Worm (Caenorhabditis elegans) whole organism, young adult: ENCODE results near the gene str-86.
A peak's percentile ranks its signal among the peaks of the same experiment; 100 is the strongest.

Source experiments
- B0019.2 ChIP-seq: fragments of 200-800 bp; sonication (Bioruptor generic); conservative IDR thresholded peaks from 2 replicates; pipeline ENCODE4 v1.3.6; 2022; ENCODE audit warnings: missing genetic modification reagents, missing genetic modification characterization, missing compliant biosample characterization
- B0035.1 ChIP-seq: sonication (generic microtip); optimal IDR thresholded peaks from 2 replicates; lab custom pipeline; 2016; ENCODE audit warnings: missing genetic modification characterization, mild to moderate bottlenecking, missing compliant biosample characterization, missing genotype, missing genetic modification reagents
- B0336.3 ChIP-seq: fragments of 200-800 bp; sonication (Bioruptor generic); IDR thresholded peaks from 2 replicates; pipeline ENCODE4 v1.3.6; 2022; ENCODE audit warnings: missing genetic modification characterization, missing compliant biosample characterization
- C17E4.6 ChIP-seq: fragments of 200-800 bp; sonication (Bioruptor generic); IDR thresholded peaks from 2 replicates; pipeline ENCODE4 v1.3.6; 2022; ENCODE audit warnings: missing genetic modification reagents, missing genetic modification characterization, missing compliant biosample characterization
- F22D6.2 ChIP-seq: sonication (generic microtip); optimal IDR thresholded peaks from 2 replicates; lab custom pipeline; 2016; ENCODE audit warnings: mild to moderate bottlenecking, missing genetic modification characterization, missing compliant biosample characterization
- F39B2.1 ChIP-seq: fragments of 200-800 bp; sonication (Bioruptor generic); IDR thresholded peaks from 2 replicates; pipeline ENCODE4 v1.3.6; 2022; ENCODE audit warnings: missing genetic modification reagents, missing genetic modification characterization, missing compliant biosample characterization
- F55B11.4 ChIP-seq: sonication (generic microtip); optimal IDR thresholded peaks from 2 replicates; lab custom pipeline; 2016; ENCODE audit warnings: missing compliant biosample characterization, missing genetic modification characterization, borderline replicate concordance; ENCODE audit not compliant: insufficient read depth
- F57A8.1 ChIP-seq: fragments of 200-800 bp; sonication (Bioruptor generic); optimal IDR thresholded peaks from 2 replicates; lab custom pipeline; 2018; ENCODE audit warnings: mild to moderate bottlenecking, missing genetic modification characterization, moderate library complexity, missing compliant biosample characterization
- K12H6.12 ChIP-seq: fragments of 200-800 bp; sonication (Bioruptor generic); optimal IDR thresholded peaks from 2 replicates; lab custom pipeline; 2018; ENCODE audit warnings: mild to moderate bottlenecking, missing genetic modification characterization, missing compliant biosample characterization
- T26A5.8 ChIP-seq: sonication (generic microtip); optimal IDR thresholded peaks from 2 replicates; lab custom pipeline; 2016; ENCODE audit warnings: missing genetic modification characterization, missing compliant biosample characterization
- Y95B8A.8 ChIP-seq: fragments of 200-800 bp; sonication (Bioruptor generic); IDR thresholded peaks from 2 replicates; pipeline ENCODE4 v1.3.6; 2022; ENCODE audit warnings: missing genetic modification reagents, missing genetic modification characterization, missing compliant biosample characterization
- aptf-2 ChIP-seq: fragments of 200-800 bp; sonication (Bioruptor generic); conservative IDR thresholded peaks from 2 replicates; pipeline ENCODE4 v1.3.6; 2022; ENCODE audit warnings: missing genetic modification reagents, missing genetic modification characterization, missing compliant biosample characterization
- attf-5 ChIP-seq: fragments of 200-800 bp; sonication (Bioruptor generic); optimal IDR thresholded peaks from 2 replicates; lab custom pipeline; 2018; ENCODE audit warnings: mild to moderate bottlenecking, missing genetic modification characterization, missing compliant biosample characterization
- cebp-1 ChIP-seq, 2 experiments: fragments of 200-800 bp in 1 of 2; sonication (Bioruptor generic) in 1 of 2; sonication (generic microtip) in 1 of 2; IDR thresholded peaks in 1 of 2; optimal IDR thresholded peaks in 1 of 2; 2 replicates each; pipeline versions ENCODE4 v1.3.6 to Lab custom; 2017 to 2022; ENCODE audit warnings: missing compliant biosample characterization in 2 of 2, missing genetic modification characterization in 2 of 2, mild to moderate bottlenecking in 1 of 2, missing genetic modification reagents in 1 of 2, moderate library complexity in 1 of 2
- ceh-40 ChIP-seq: fragments of 200-800 bp; sonication (Bioruptor generic); IDR thresholded peaks from 2 replicates; pipeline ENCODE4 v1.3.6; 2022; ENCODE audit warnings: missing genetic modification characterization, missing compliant biosample characterization
- ceh-58 ChIP-seq: fragments of 200-800 bp; sonication (Bioruptor generic); IDR thresholded peaks from 2 replicates; pipeline ENCODE4 v1.3.6; 2022; ENCODE audit warnings: missing genetic modification characterization, missing compliant biosample characterization
- ceh-79 ChIP-seq: sonication (generic microtip); optimal IDR thresholded peaks from 2 replicates; lab custom pipeline; 2017; ENCODE audit warnings: mild to moderate bottlenecking, missing genetic modification characterization, missing compliant biosample characterization
- chd-7 ChIP-seq: sonication (generic microtip); optimal IDR thresholded peaks from 2 replicates; lab custom pipeline; 2016; ENCODE audit warnings: mild to moderate bottlenecking, missing genetic modification characterization, moderate library complexity, missing compliant biosample characterization
- dpff-1 ChIP-seq: sonication (generic microtip); optimal IDR thresholded peaks from 2 replicates; lab custom pipeline; 2017; ENCODE audit warnings: mild to moderate bottlenecking, missing genetic modification characterization, missing compliant biosample characterization
- dpl-1 ChIP-seq: fragments of 150-350 bp; optimal IDR thresholded peaks from 2 replicates; lab custom pipeline; 2014; ENCODE audit warnings: missing biosample characterization, missing genetic modification reagents, missing genetic modification characterization
- egrh-3 ChIP-seq: fragments of 200-800 bp; sonication (Bioruptor generic); IDR thresholded peaks from 2 replicates; pipeline ENCODE4 v1.3.6; 2022; ENCODE audit warnings: missing genetic modification reagents, missing genetic modification characterization, missing compliant biosample characterization
- ets-4 ChIP-seq: fragments of 200-800 bp; sonication (Bioruptor generic); optimal IDR thresholded peaks from 2 replicates; lab custom pipeline; 2018; ENCODE audit warnings: mild to moderate bottlenecking, missing genetic modification characterization, missing compliant biosample characterization
- hlh-12 ChIP-seq: sonication (generic microtip); optimal IDR thresholded peaks from 2 replicates; lab custom pipeline; 2016; ENCODE audit warnings: missing genetic modification characterization, missing compliant biosample characterization
- hlh-26 ChIP-seq: fragments of 200-800 bp; sonication (Bioruptor generic); conservative IDR thresholded peaks from 2 replicates; pipeline ENCODE4 v1.3.6; 2022; ENCODE audit warnings: missing genetic modification reagents, missing genetic modification characterization, missing compliant biosample characterization
- lin-35 ChIP-seq, 3 experiments: fragments of 150-350 bp in 2 of 3; sonication (generic microtip) in 1 of 3; optimal IDR thresholded peaks; 2 replicates each; lab custom pipeline; 2014 to 2018; ENCODE audit warnings: missing biosample characterization in 3 of 3, missing genetic modification characterization in 3 of 3, missing genetic modification reagents in 3 of 3
- lin-40 ChIP-seq: sonication (generic microtip); optimal IDR thresholded peaks from 2 replicates; lab custom pipeline; 2016; ENCODE audit warnings: missing genetic modification characterization, mild to moderate bottlenecking, missing compliant biosample characterization, missing genotype, missing genetic modification reagents
- lsy-27 ChIP-seq: sonication (generic microtip); optimal IDR thresholded peaks from 2 replicates; lab custom pipeline; 2017; ENCODE audit warnings: missing genetic modification characterization, mild to moderate bottlenecking, missing compliant biosample characterization, antibody characterized with exemption, missing genotype, borderline replicate concordance; ENCODE audit not compliant: insufficient read depth
- madf-3 ChIP-seq: fragments of 200-800 bp; sonication (Bioruptor generic); IDR thresholded peaks from 2 replicates; pipeline ENCODE4 v1.3.6; 2022; ENCODE audit warnings: missing genetic modification reagents, missing genetic modification characterization, missing compliant biosample characterization
- mcd-1 ChIP-seq: fragments of 200-800 bp; sonication (Bioruptor generic); IDR thresholded peaks from 2 replicates; pipeline ENCODE4 v1.3.6; 2022; ENCODE audit warnings: missing genetic modification reagents, missing genetic modification characterization, missing compliant biosample characterization
- mxl-1 ChIP-seq: sonication (generic microtip); optimal IDR thresholded peaks from 2 replicates; lab custom pipeline; 2016; ENCODE audit warnings: missing genetic modification characterization, missing compliant biosample characterization
- nfyb-1 ChIP-seq: fragments of 200-800 bp; sonication (Bioruptor generic); IDR thresholded peaks from 2 replicates; pipeline ENCODE4 v1.3.6; 2022; ENCODE audit warnings: missing genetic modification reagents, missing genetic modification characterization, missing compliant biosample characterization
- nhr-120 ChIP-seq: fragments of 200-800 bp; sonication (Bioruptor generic); IDR thresholded peaks from 2 replicates; pipeline ENCODE4 v1.3.6; 2022; ENCODE audit warnings: missing genetic modification characterization, missing compliant biosample characterization
- nhr-27 ChIP-seq: fragments of 200-800 bp; sonication (Bioruptor generic); optimal IDR thresholded peaks from 2 replicates; lab custom pipeline; 2018; ENCODE audit warnings: mild to moderate bottlenecking, missing genetic modification characterization, moderate library complexity, missing compliant biosample characterization
- pbrm-1 ChIP-seq: fragments of 200-800 bp; sonication (Bioruptor generic); IDR thresholded peaks from 2 replicates; pipeline ENCODE4 v1.3.6; 2022; ENCODE audit warnings: missing genetic modification reagents, missing genetic modification characterization, missing compliant biosample characterization
- rcor-1 ChIP-seq: fragments of 200-800 bp; sonication (Bioruptor generic); IDR thresholded peaks from 2 replicates; pipeline ENCODE4 v1.3.6; 2022; ENCODE audit warnings: missing genetic modification reagents, missing genetic modification characterization, missing compliant biosample characterization
- rec-8 ChIP-seq, 2 experiments: sonication (generic microtip); optimal IDR thresholded peaks; 2 replicates each; lab custom pipeline; 2016; ENCODE audit warnings: mild to moderate bottlenecking in 2 of 2, missing genetic modification characterization in 2 of 2, missing genetic modification reagents in 2 of 2, missing genotype in 2 of 2, missing biosample characterization in 1 of 2, missing compliant biosample characterization in 1 of 2, moderate library complexity in 1 of 2
- rpc-1 ChIP-seq, 2 experiments: fragments of 150-350 bp in 1 of 2; sonication (generic microtip) in 1 of 2; optimal IDR thresholded peaks; 2 replicates each; lab custom pipeline; 2014 to 2018; ENCODE audit warnings: missing biosample characterization in 1 of 2, missing genetic modification characterization in 1 of 2, missing genetic modification reagents in 1 of 2, missing genotype in 1 of 2
- snpc-1.1 ChIP-seq: sonication (generic microtip); optimal IDR thresholded peaks from 2 replicates; lab custom pipeline; 2017; ENCODE audit warnings: missing genetic modification characterization, mild to moderate bottlenecking, missing compliant biosample characterization, antibody characterized with exemption, moderate library complexity, missing genotype, missing genetic modification reagents; ENCODE audit not compliant: insufficient read depth
- snpc-3.4 ChIP-seq: sonication (generic microtip); optimal IDR thresholded peaks from 2 replicates; lab custom pipeline; 2017; ENCODE audit warnings: missing genetic modification characterization, mild to moderate bottlenecking, missing compliant biosample characterization, antibody characterized with exemption, moderate library complexity, missing genotype, missing genetic modification reagents
- snpc-4 ChIP-seq, 5 experiments: fragments of 150-350 bp in 1 of 5; sonication (generic microtip) in 4 of 5; optimal IDR thresholded peaks; 2 replicates each; lab custom pipeline; 2014 to 2018; ENCODE audit warnings: missing genetic modification characterization in 5 of 5, missing biosample characterization in 3 of 5, antibody characterized with exemption in 2 of 5, mild to moderate bottlenecking in 2 of 5, missing compliant biosample characterization in 2 of 5, missing genotype in 2 of 5, moderate library complexity in 2 of 5, missing genetic modification reagents in 1 of 5
- sptf-2 ChIP-seq: fragments of 200-800 bp; sonication (Bioruptor generic); optimal IDR thresholded peaks from 2 replicates; lab custom pipeline; 2018; ENCODE audit warnings: mild to moderate bottlenecking, missing genetic modification characterization, missing compliant biosample characterization
- tbp1 ChIP-seq: fragments of 200-800 bp; sonication (Bioruptor generic); optimal IDR thresholded peaks from 2 replicates; lab custom pipeline; 2018; ENCODE audit warnings: mild to moderate bottlenecking, missing genetic modification characterization, missing compliant biosample characterization
- unc-130 ChIP-seq: sonication (generic microtip); optimal IDR thresholded peaks from 2 replicates; lab custom pipeline; 2016; ENCODE audit warnings: missing genetic modification reagents, missing genetic modification characterization, missing compliant biosample characterization
- unc-62 ChIP-seq: fragments of 150-350 bp; optimal IDR thresholded peaks from 2 replicates; lab custom pipeline; 2014; ENCODE audit warnings: missing biosample characterization, missing genetic modification reagents, missing genetic modification characterization
- xnd-1 ChIP-seq: sonication (generic microtip); optimal IDR thresholded peaks from 2 replicates; lab custom pipeline; 2016; ENCODE audit warnings: missing genotype, missing genetic modification reagents, missing genetic modification characterization, missing compliant biosample characterization
- ztf-22 ChIP-seq: fragments of 200-800 bp; sonication (Bioruptor generic); optimal IDR thresholded peaks from 2 replicates; lab custom pipeline; 2018; ENCODE audit warnings: mild to moderate bottlenecking, missing genetic modification characterization, moderate library complexity, missing compliant biosample characterization

Gene str-86

ce11 chrV:8936184-8936589, 47.3 kb downstream of the str-86 start, which contains the start of gene unc-23 (continued):
- peak; percentile 81 for TF ChIP-seq attf-5 (GFP tag; lab: Kevin White, UChicago)
- TF ChIP-seq ztf-22: no peak
- peak; percentile 62 for TF ChIP-seq rcor-1 (GFP tag; lab: Robert Waterston, UW)
- no peak for TF ChIP-seq snpc-4 (GFP tag; optimal IDR thresholded peaks at IDR 0.05; lab: Kevin White, UChicago)
- TF ChIP-seq snpc-4 (tag; optimal IDR thresholded peaks at IDR 0.05; lab: Kevin White, UChicago): peak in 3 of 4 experiments; percentile 36 to 40 (median 39)
- TF ChIP-seq chd-7 (tag; lab: Kevin White, UChicago): peak; percentile 89
- peak; percentile 69 for TF ChIP-seq ets-4 (GFP tag; lab: Kevin White, UChicago)
- no peak for TF ChIP-seq snpc-1.1
- TF ChIP-seq hlh-12 (tag; lab: Kevin White, UChicago): no peak
- TF ChIP-seq T26A5.8 (tag; lab: Kevin White, UChicago): no peak
- TF ChIP-seq rpc-1 (optimal IDR thresholded peaks at IDR 0.05; lab: Kevin White, UChicago): peak; percentile 64
- TF ChIP-seq rpc-1 (tag; optimal IDR thresholded peaks at IDR 0.05; lab: Kevin White, UChicago): no peak
- no peak for TF ChIP-seq nhr-27 (tag; lab: Kevin White, UChicago)
- TF ChIP-seq F22D6.2 (tag; lab: Kevin White, UChicago): peak; percentile 60
- 0 out of 2 replicates have a peak, but pooled peaks have one; percentile 43 for TF ChIP-seq Y95B8A.8 (GFP tag; lab: Robert Waterston, UW)
- no peak for TF ChIP-seq rec-8 (tag; optimal IDR thresholded peaks at IDR 0.05; lab: Kevin White, UChicago)
- TF ChIP-seq ceh-79: peak; percentile 81
- TF ChIP-seq F57A8.1 (GFP tag; lab: Kevin White, UChicago): no peak
- TF ChIP-seq nhr-120 (GFP tag; lab: Robert Waterston, UW): no peak
- no peak for TF ChIP-seq ceh-40 (GFP tag; lab: Robert Waterston, UW)
- TF ChIP-seq F55B11.4 (tag; lab: Kevin White, UChicago): no peak
- TF ChIP-seq unc-62 (GFP tag; lab: Kevin White, UChicago): peak; percentile 87
- no peak for TF ChIP-seq madf-3
- no peak for TF ChIP-seq C17E4.6 (GFP tag; lab: Robert Waterston, UW)
- no peak for TF ChIP-seq unc-130 (GFP tag; lab: Kevin White, UChicago)
- peak; percentile 65 for TF ChIP-seq tbp1 (GFP tag; lab: Kevin White, UChicago)
- no peak for TF ChIP-seq mxl-1 (tag; lab: Kevin White, UChicago)
- peak; percentile 66 for TF ChIP-seq mcd-1 (GFP tag; lab: Robert Waterston, UW)
- no peak for TF ChIP-seq xnd-1 (tag; lab: Kevin White, UChicago)
- no peak for TF ChIP-seq F39B2.1 (GFP tag; lab: Robert Waterston, UW)
- peak; percentile 75 for TF ChIP-seq pbrm-1
- TF ChIP-seq lin-35 (GFP tag; optimal IDR thresholded peaks at IDR 0.05; lab: Kevin White, UChicago): peak in 1 of 3 experiments; percentile 29
- TF ChIP-seq B0035.1 (tag; lab: Kevin White, UChicago): no peak
- no peak for TF ChIP-seq sptf-2 (GFP tag; lab: Kevin White, UChicago)
- TF ChIP-seq hlh-26 (GFP tag; lab: Robert Waterston, UW): no peak
- TF ChIP-seq dpff-1 (tag; lab: Kevin White, UChicago): no peak
- no peak for TF ChIP-seq aptf-2 (GFP tag; lab: Robert Waterston, UW)
- TF ChIP-seq egrh-3: no peak
- TF ChIP-seq lin-40 (tag; lab: Kevin White, UChicago): peak; percentile 91
- no peak for TF ChIP-seq lsy-27 (tag; lab: Kevin White, UChicago)
- TF ChIP-seq K12H6.12: peak; percentile 56
- TF ChIP-seq snpc-3.4: no peak
- TF ChIP-seq dpl-1: no peak
- TF ChIP-seq B0336.3 (GFP tag; lab: Robert Waterston, UW): peak; percentile 73; the same call in 1 of the 2 replicates
- TF ChIP-seq nfyb-1 (GFP tag; lab: Robert Waterston, UW): peak; percentile 90
- TF ChIP-seq cebp-1 (GFP tag; IDR thresholded peaks at IDR 0.05; lab: Robert Waterston, UW): peak; percentile 95
- TF ChIP-seq cebp-1 (tag; optimal IDR thresholded peaks at IDR 0.05; lab: Kevin White, UChicago): peak; percentile 98
- no peak for TF ChIP-seq B0019.2
- no peak for TF ChIP-seq ceh-58 (GFP tag; lab: Robert Waterston, UW)
